Worm (Caenorhabditis elegans) whole organism, L1 larva: Measurements from ENCODE around the gene valv-1.

Experiments used
- C16A3.4 ChIP-seq: fragments of 150-350 bp; optimal IDR thresholded peaks from 2 replicates; lab custom pipeline; 2014; ENCODE audit warnings: missing biosample characterization, missing genetic modification characterization
- C34B4.2 ChIP-seq: sonication (generic microtip); optimal IDR thresholded peaks from 2 replicates; lab custom pipeline; 2017; ENCODE audit warnings: mild to moderate bottlenecking, missing genetic modification characterization, missing compliant biosample characterization
- F16B12.6 ChIP-seq: fragments of 150-350 bp; optimal IDR thresholded peaks from 2 replicates; lab custom pipeline; 2014; ENCODE audit warnings: missing biosample characterization, missing genetic modification characterization
- aha-1 ChIP-seq: fragments of 150-350 bp; optimal IDR thresholded peaks from 2 replicates; lab custom pipeline; 2014; ENCODE audit warnings: missing biosample characterization, missing genetic modification characterization
- alr-1 ChIP-seq: fragments of 200-800 bp; sonication (Bioruptor generic); optimal IDR thresholded peaks from 2 replicates; lab custom pipeline; 2018; ENCODE audit warnings: borderline replicate concordance, mild to moderate bottlenecking, missing genetic modification characterization, missing compliant biosample characterization
- aly-2 ChIP-seq: fragments of 150-350 bp; optimal IDR thresholded peaks from 2 replicates; lab custom pipeline; 2014; ENCODE audit warnings: missing biosample characterization, missing genetic modification characterization
- blmp-1 ChIP-seq: fragments of 150-350 bp; optimal IDR thresholded peaks from 2 replicates; lab custom pipeline; 2014; ENCODE audit warnings: missing biosample characterization, missing genetic modification characterization
- ceh-8 ChIP-seq: fragments of 200-800 bp; sonication (Bioruptor generic); optimal IDR thresholded peaks from 2 replicates; lab custom pipeline; 2018; ENCODE audit warnings: mild to moderate bottlenecking, missing genetic modification characterization, moderate library complexity, missing compliant biosample characterization
- ceh-82 ChIP-seq, 3 experiments: fragments of 150-350 bp in 1 of 3; sonication (generic microtip) in 2 of 3; optimal IDR thresholded peaks; 2 replicates each; lab custom pipeline; 2014 to 2017; ENCODE audit warnings: missing biosample characterization in 3 of 3, missing genetic modification characterization in 3 of 3
- ceh-90 ChIP-seq: sonication (generic microtip); optimal IDR thresholded peaks from 2 replicates; lab custom pipeline; 2016; ENCODE audit warnings: missing genetic modification characterization, missing compliant biosample characterization
- ces-1 ChIP-seq: fragments of 150-350 bp; optimal IDR thresholded peaks from 2 replicates; lab custom pipeline; 2014; ENCODE audit warnings: missing biosample characterization, missing genetic modification reagents, missing genetic modification characterization
- efl-3 ChIP-seq: fragments of 200-800 bp; sonication (Bioruptor generic); optimal IDR thresholded peaks from 2 replicates; lab custom pipeline; 2018; ENCODE audit warnings: mild to moderate bottlenecking, missing genetic modification characterization, missing compliant biosample characterization
- egl-13 ChIP-seq: sonication (generic microtip); optimal IDR thresholded peaks from 2 replicates; lab custom pipeline; 2016; ENCODE audit warnings: missing genotype, missing genetic modification reagents, missing genetic modification characterization, missing compliant biosample characterization
- elt-2 ChIP-seq: sonication (generic microtip); optimal IDR thresholded peaks from 2 replicates; lab custom pipeline; 2016; ENCODE audit warnings: missing genetic modification characterization, mild to moderate bottlenecking, inconsistent platforms, missing compliant biosample characterization, missing genetic modification reagents
- elt-3 ChIP-seq, 6 experiments: fragments of 150-350 bp in 1 of 6; sonication (generic microtip); optimal IDR thresholded peaks; 2 replicates each; lab custom pipeline; 2017 to 2018; ENCODE audit warnings: missing biosample characterization in 6 of 6, missing genetic modification characterization in 6 of 6, inconsistent platforms in 1 of 6
- fkh-4 ChIP-seq: sonication (generic microtip); optimal IDR thresholded peaks from 2 replicates; lab custom pipeline; 2016; ENCODE audit warnings: missing compliant biosample characterization, missing genetic modification characterization, borderline replicate concordance
- hlh-4 ChIP-seq: sonication (generic microtip); optimal IDR thresholded peaks from 2 replicates; lab custom pipeline; 2016; ENCODE audit warnings: mild to moderate bottlenecking, missing genetic modification characterization, missing compliant biosample characterization
- jun-1 ChIP-seq: fragments of 150-350 bp; optimal IDR thresholded peaks from 2 replicates; lab custom pipeline; 2014; ENCODE audit warnings: missing biosample characterization, missing genetic modification reagents, missing genetic modification characterization
- lin-39 ChIP-seq: fragments of 150-350 bp; optimal IDR thresholded peaks from 2 replicates; lab custom pipeline; 2014; ENCODE audit warnings: missing biosample characterization, missing genetic modification reagents, missing genetic modification characterization
- lsy-2 ChIP-seq, 2 experiments: fragments of 150-350 bp; optimal IDR thresholded peaks; 2 replicates each; lab custom pipeline; 2014; ENCODE audit warnings: missing biosample characterization in 2 of 2, missing genetic modification characterization in 2 of 2
- mef-2 ChIP-seq: fragments of 150-350 bp; optimal IDR thresholded peaks from 2 replicates; lab custom pipeline; 2014; ENCODE audit warnings: missing biosample characterization, missing genetic modification characterization
- nhr-11 ChIP-seq: fragments of 150-350 bp; optimal IDR thresholded peaks from 2 replicates; lab custom pipeline; 2014; ENCODE audit warnings: missing biosample characterization, missing genetic modification characterization
- nhr-12 ChIP-seq: sonication (generic microtip); optimal IDR thresholded peaks from 2 replicates; lab custom pipeline; 2017; ENCODE audit warnings: missing biosample characterization, missing genetic modification characterization
- nhr-19 ChIP-seq: fragments of 200-800 bp; sonication (Bioruptor generic); conservative IDR thresholded peaks from 2 replicates; pipeline ENCODE4 v1.3.6; 2022; ENCODE audit warnings: missing genetic modification characterization, missing compliant biosample characterization
- nhr-237 ChIP-seq: fragments of 150-350 bp; optimal IDR thresholded peaks from 2 replicates; lab custom pipeline; 2014; ENCODE audit warnings: missing biosample characterization, missing genetic modification characterization
- nhr-28 ChIP-seq: fragments of 150-350 bp; optimal IDR thresholded peaks from 2 replicates; lab custom pipeline; 2014; ENCODE audit warnings: missing biosample characterization, missing genetic modification characterization
- nhr-47 ChIP-seq: sonication (generic microtip); optimal IDR thresholded peaks from 2 replicates; lab custom pipeline; 2016; ENCODE audit warnings: mild to moderate bottlenecking, missing genetic modification characterization, moderate library complexity, missing compliant biosample characterization
- nhr-76 ChIP-seq: sonication (generic microtip); optimal IDR thresholded peaks from 2 replicates; lab custom pipeline; 2017; ENCODE audit warnings: missing biosample characterization, missing genetic modification characterization
- nhr-77 ChIP-seq: fragments of 150-350 bp; optimal IDR thresholded peaks from 2 replicates; lab custom pipeline; 2014; ENCODE audit warnings: missing biosample characterization, missing genetic modification characterization
- pax-3 ChIP-seq: fragments of 200-800 bp; sonication (Bioruptor generic); optimal IDR thresholded peaks from 2 replicates; lab custom pipeline; 2018; ENCODE audit warnings: mild to moderate bottlenecking, missing genetic modification characterization, moderate library complexity, missing compliant biosample characterization
- pqm-1 ChIP-seq: sonication (generic microtip); optimal IDR thresholded peaks from 3 replicates; lab custom pipeline; 2017; ENCODE audit warnings: missing biosample characterization, missing genetic modification characterization
- rnt-1 ChIP-seq: sonication (generic microtip); optimal IDR thresholded peaks from 2 replicates; lab custom pipeline; 2016; ENCODE audit warnings: mild to moderate bottlenecking, missing genetic modification characterization, moderate library complexity, missing compliant biosample characterization
- snu-23 ChIP-seq: sonication (generic microtip); optimal IDR thresholded peaks from 2 replicates; lab custom pipeline; 2016; ENCODE audit warnings: missing genetic modification characterization, missing compliant biosample characterization
- sup-37 ChIP-seq: fragments of 200-800 bp; sonication (Bioruptor generic); optimal IDR thresholded peaks from 2 replicates; lab custom pipeline; 2018; ENCODE audit warnings: mild to moderate bottlenecking, missing genetic modification characterization, missing compliant biosample characterization
- unc-86 ChIP-seq: sonication (generic microtip); optimal IDR thresholded peaks from 2 replicates; lab custom pipeline; 2016; ENCODE audit warnings: missing genetic modification characterization, missing compliant biosample characterization
- zag-1 ChIP-seq: fragments of 150-350 bp; optimal IDR thresholded peaks from 2 replicates; lab custom pipeline; 2014; ENCODE audit warnings: missing biosample characterization, missing genetic modification characterization
- zip-4 ChIP-seq: fragments of 200-800 bp; sonication (Bioruptor generic); optimal IDR thresholded peaks from 2 replicates; lab custom pipeline; 2018; ENCODE audit warnings: mild to moderate bottlenecking, missing genetic modification characterization, moderate library complexity, missing compliant biosample characterization

The valv-1 gene

ce11 chrIV:7451345-7451744, 6.2 kb upstream of the valv-1 start, which contains the start of gene tes-1:
TSS of gene tes-1 (minus strand) at chrIV:7451445.
- TF ChIP-seq sup-37 (GFP tag; lab: Kevin White, UChicago) (no peak), pqm-1 (tag; lab: Kevin White, UChicago) (no peak), C34B4.2 (tag; lab: Kevin White, UChicago) (no peak), nhr-11 (no peak), efl-3 (GFP tag; lab: Kevin White, UChicago) (no peak), zag-1 (tag; lab: Kevin White, UChicago) (no peak), elt-2 (no peak), nhr-19 (GFP tag; lab: Robert Waterston, UW) (no peak), snu-23 (GFP tag; lab: Kevin White, UChicago) (no peak), nhr-77 (tag; lab: Kevin White, UChicago) (no peak), ceh-8 (GFP tag; lab: Kevin White, UChicago) (no peak)

ce11 chrIV:7447556-7447955, 2.4 kb upstream of the valv-1 start, which contains the start of gene B0496.2:
TSS of gene B0496.2 (plus strand) at chrIV:7447856.
- TF ChIP-seq rnt-1 (no peak), nhr-19 (GFP tag; lab: Robert Waterston, UW) (no peak), nhr-12 (tag; lab: Kevin White, UChicago) (no peak), alr-1 (no peak), egl-13 (tag; lab: Kevin White, UChicago) (no peak), ceh-8 (GFP tag; lab: Kevin White, UChicago) (no peak), ceh-82 (tag; optimal IDR thresholded peaks at IDR 0.05; lab: Kevin White, UChicago) (no peak), ces-1 (no peak), jun-1 (tag; lab: Kevin White, UChicago) (no peak), hlh-4 (no peak), nhr-237 (tag; lab: Kevin White, UChicago) (no peak), lsy-2 (tag; optimal IDR thresholded peaks at IDR 0.05; lab: Kevin White, UChicago) (no peak), fkh-4 (tag; lab: Kevin White, UChicago) (no peak)

ce11 chrIV:7445995-7446394, 859 bp upstream of the valv-1 start, which contains the start of gene B0496.1:
TSS of gene B0496.1 (plus strand) at chrIV:7446295.
- no peak for TF ChIP-seq unc-86 (tag; lab: Kevin White, UChicago)
- TF ChIP-seq zip-4 (GFP tag; lab: Kevin White, UChicago), result no peak
- TF ChIP-seq blmp-1 (tag; lab: Kevin White, UChicago), result peak; percentile 41

ce11 chrIV:7440238-7440637, 4.9 kb downstream of the valv-1 start:
- TF ChIP-seq lin-39 (tag; lab: Kevin White, UChicago) (no peak), blmp-1 (tag; lab: Kevin White, UChicago) (peak; percentile 97), elt-3 (tag; optimal IDR thresholded peaks at IDR 0.05; lab: Kevin White, UChicago) (peak in 4 of 6 experiments; percentile 1 to 77 (median 42))

ce11 chrIV:7439377-7439776, 5.8 kb downstream of the valv-1 start:
- TF ChIP-seq aha-1 (tag; lab: Kevin White, UChicago) (no peak), blmp-1 (tag; lab: Kevin White, UChicago) (peak; percentile 8)

- TF ChIP-seq nhr-47 (tag; lab: Kevin White, UChicago) (no peak), C16A3.4 (no peak), F16B12.6 (tag; lab: Kevin White, UChicago) (no peak), nhr-28 (tag; lab: Kevin White, UChicago) (no peak), fkh-4 (tag; lab: Kevin White, UChicago) (no peak), nhr-11 (no peak), mef-2 (tag; lab: Kevin White, UChicago) (no peak), ceh-90 (no peak), nhr-76 (tag; lab: Kevin White, UChicago) (no peak), pax-3 (tag; lab: Kevin White, UChicago) (no peak), aly-2 (tag; lab: Kevin White, UChicago) (no peak)
These were observed 11.3 kb downstream of the valv-1 start, which contains the start of gene B0496.11 for ce11 chrIV:7433858-7434257. TSS of gene B0496.11 (minus strand) at chrIV:7433958.
